Worm (Caenorhabditis elegans) whole organism, L1 larva: ENCODE data around the gene C14C6.2.

Experiments used
- C04F5.9 ChIP-seq: sonication (generic microtip); optimal IDR thresholded peaks from 2 replicates; lab custom pipeline; 2016; ENCODE audit warnings: missing genetic modification characterization, missing compliant biosample characterization
- alr-1 ChIP-seq: fragments of 200-800 bp; sonication (Bioruptor generic); optimal IDR thresholded peaks from 2 replicates; lab custom pipeline; 2018; ENCODE audit warnings: borderline replicate concordance, mild to moderate bottlenecking, missing genetic modification characterization, missing compliant biosample characterization
- aly-2 ChIP-seq: fragments of 150-350 bp; optimal IDR thresholded peaks from 2 replicates; lab custom pipeline; 2014; ENCODE audit warnings: missing biosample characterization, missing genetic modification characterization
- ama-1 ChIP-seq: fragments of 150-350 bp; optimal IDR thresholded peaks from 2 replicates; lab custom pipeline; 2014
- blmp-1 ChIP-seq: fragments of 150-350 bp; optimal IDR thresholded peaks from 2 replicates; lab custom pipeline; 2014; ENCODE audit warnings: missing biosample characterization, missing genetic modification characterization
- ceh-8 ChIP-seq: fragments of 200-800 bp; sonication (Bioruptor generic); optimal IDR thresholded peaks from 2 replicates; lab custom pipeline; 2018; ENCODE audit warnings: mild to moderate bottlenecking, missing genetic modification characterization, moderate library complexity, missing compliant biosample characterization
- ceh-90 ChIP-seq: sonication (generic microtip); optimal IDR thresholded peaks from 2 replicates; lab custom pipeline; 2016; ENCODE audit warnings: missing genetic modification characterization, missing compliant biosample characterization
- efl-3 ChIP-seq: fragments of 200-800 bp; sonication (Bioruptor generic); optimal IDR thresholded peaks from 2 replicates; lab custom pipeline; 2018; ENCODE audit warnings: mild to moderate bottlenecking, missing genetic modification characterization, missing compliant biosample characterization
- egl-13 ChIP-seq: sonication (generic microtip); optimal IDR thresholded peaks from 2 replicates; lab custom pipeline; 2016; ENCODE audit warnings: missing genotype, missing genetic modification reagents, missing genetic modification characterization, missing compliant biosample characterization
- egl-27 ChIP-seq, 2 experiments: fragments of 150-350 bp in 1 of 2; sonication (generic microtip); optimal IDR thresholded peaks; 3 replicates each; lab custom pipeline; 2017 to 2018; ENCODE audit warnings: missing biosample characterization in 2 of 2, missing genetic modification characterization in 2 of 2, missing genetic modification reagents in 2 of 2
- fkh-10 ChIP-seq: sonication (generic microtip); optimal IDR thresholded peaks from 2 replicates; lab custom pipeline; 2017; ENCODE audit warnings: missing biosample characterization, missing genetic modification reagents, missing genetic modification characterization
- grh-1 ChIP-seq: fragments of 200-800 bp; sonication (Bioruptor generic); IDR thresholded peaks from 2 replicates; pipeline ENCODE4 v1.3.6; 2022; ENCODE audit warnings: missing genetic modification reagents, missing genetic modification characterization, missing compliant biosample characterization
- hlh-4 ChIP-seq: sonication (generic microtip); optimal IDR thresholded peaks from 2 replicates; lab custom pipeline; 2016; ENCODE audit warnings: mild to moderate bottlenecking, missing genetic modification characterization, missing compliant biosample characterization
- irx-1 ChIP-seq: sonication (generic microtip); optimal IDR thresholded peaks from 2 replicates; lab custom pipeline; 2016; ENCODE audit warnings: missing genetic modification characterization, missing compliant biosample characterization
- isw-1 ChIP-seq: fragments of 200-800 bp; sonication (Bioruptor generic); IDR thresholded peaks from 2 replicates; pipeline ENCODE4 v1.3.6; 2022; ENCODE audit warnings: missing genetic modification characterization, missing compliant biosample characterization
- lin-13 ChIP-seq: fragments of 150-350 bp; optimal IDR thresholded peaks from 2 replicates; lab custom pipeline; 2014; ENCODE audit warnings: missing biosample characterization, missing genetic modification reagents, missing genetic modification characterization
- lin-14 ChIP-seq: fragments of 200-800 bp; sonication (Bioruptor generic); optimal IDR thresholded peaks from 2 replicates; lab custom pipeline; 2018; ENCODE audit warnings: mild to moderate bottlenecking, missing genetic modification characterization, moderate library complexity, missing compliant biosample characterization
- lin-35 ChIP-seq, 2 experiments: fragments of 150-350 bp; optimal IDR thresholded peaks; 2 replicates each; lab custom pipeline; 2014; ENCODE audit warnings: missing biosample characterization in 2 of 2, missing genetic modification characterization in 2 of 2, missing genetic modification reagents in 2 of 2
- lsy-2 ChIP-seq, 2 experiments: fragments of 150-350 bp; optimal IDR thresholded peaks; 2 replicates each; lab custom pipeline; 2014; ENCODE audit warnings: missing biosample characterization in 2 of 2, missing genetic modification characterization in 2 of 2
- mab-9 ChIP-seq: fragments of 200-800 bp; sonication (Bioruptor generic); IDR thresholded peaks from 2 replicates; pipeline ENCODE4 v1.3.6; 2022; ENCODE audit warnings: missing genetic modification reagents, missing genetic modification characterization, missing compliant biosample characterization
- mef-2 ChIP-seq: fragments of 150-350 bp; optimal IDR thresholded peaks from 2 replicates; lab custom pipeline; 2014; ENCODE audit warnings: missing biosample characterization, missing genetic modification characterization
- mep-1 ChIP-seq: fragments of 150-350 bp; optimal IDR thresholded peaks from 2 replicates; lab custom pipeline; 2014; ENCODE audit warnings: missing biosample characterization, missing genetic modification characterization
- nhr-11 ChIP-seq: fragments of 150-350 bp; optimal IDR thresholded peaks from 2 replicates; lab custom pipeline; 2014; ENCODE audit warnings: missing biosample characterization, missing genetic modification characterization
- nhr-85 ChIP-seq: sonication (generic microtip); peaks from one replicate; lab custom pipeline; 2016; ENCODE audit warnings: missing genetic modification characterization, inconsistent platforms, missing compliant biosample characterization
- nhr-90 ChIP-seq: sonication (generic microtip); optimal IDR thresholded peaks from 2 replicates; lab custom pipeline; 2016; ENCODE audit warnings: mild to moderate bottlenecking, missing genetic modification characterization, missing compliant biosample characterization; ENCODE audit not compliant: poor library complexity
- pag-3 ChIP-seq: sonication (generic microtip); optimal IDR thresholded peaks from 2 replicates; lab custom pipeline; 2017; ENCODE audit warnings: missing genetic modification characterization, mild to moderate bottlenecking, missing compliant biosample characterization, antibody characterized with exemption, borderline replicate concordance; ENCODE audit not compliant: insufficient read depth
- pqm-1 ChIP-seq: sonication (generic microtip); optimal IDR thresholded peaks from 3 replicates; lab custom pipeline; 2017; ENCODE audit warnings: missing biosample characterization, missing genetic modification characterization
- sptf-1 ChIP-seq: fragments of 150-350 bp; optimal IDR thresholded peaks from 2 replicates; lab custom pipeline; 2014; ENCODE audit warnings: missing biosample characterization, missing genetic modification characterization
- sup-37 ChIP-seq: fragments of 200-800 bp; sonication (Bioruptor generic); optimal IDR thresholded peaks from 2 replicates; lab custom pipeline; 2018; ENCODE audit warnings: mild to moderate bottlenecking, missing genetic modification characterization, missing compliant biosample characterization
- swsn-7 ChIP-seq: sonication (generic microtip); optimal IDR thresholded peaks from 2 replicates; lab custom pipeline; 2016; ENCODE audit warnings: missing genetic modification characterization, missing compliant biosample characterization
- unc-130 ChIP-seq: fragments of 150-350 bp; optimal IDR thresholded peaks from 2 replicates; lab custom pipeline; 2017; ENCODE audit warnings: missing biosample characterization, missing genetic modification characterization, inconsistent platforms
- unc-62 ChIP-seq: fragments of 150-350 bp; optimal IDR thresholded peaks from 2 replicates; lab custom pipeline; 2014; ENCODE audit warnings: missing biosample characterization, missing genetic modification reagents, missing genetic modification characterization
- unc-98 ChIP-seq: fragments of 200-800 bp; sonication (Bioruptor generic); IDR thresholded peaks from 2 replicates; pipeline ENCODE4 v1.3.6; 2022; ENCODE audit warnings: missing genetic modification characterization, missing compliant biosample characterization
- zag-1 ChIP-seq: fragments of 150-350 bp; optimal IDR thresholded peaks from 2 replicates; lab custom pipeline; 2014; ENCODE audit warnings: missing biosample characterization, missing genetic modification characterization
- ztf-11 ChIP-seq, 2 experiments: sonication (generic microtip); optimal IDR thresholded peaks; 2 replicates each; lab custom pipeline; 2016 to 2017; ENCODE audit warnings: missing genetic modification characterization in 2 of 2, missing biosample characterization in 1 of 2, missing compliant biosample characterization in 1 of 2

Gene C14C6.2

DNA sequence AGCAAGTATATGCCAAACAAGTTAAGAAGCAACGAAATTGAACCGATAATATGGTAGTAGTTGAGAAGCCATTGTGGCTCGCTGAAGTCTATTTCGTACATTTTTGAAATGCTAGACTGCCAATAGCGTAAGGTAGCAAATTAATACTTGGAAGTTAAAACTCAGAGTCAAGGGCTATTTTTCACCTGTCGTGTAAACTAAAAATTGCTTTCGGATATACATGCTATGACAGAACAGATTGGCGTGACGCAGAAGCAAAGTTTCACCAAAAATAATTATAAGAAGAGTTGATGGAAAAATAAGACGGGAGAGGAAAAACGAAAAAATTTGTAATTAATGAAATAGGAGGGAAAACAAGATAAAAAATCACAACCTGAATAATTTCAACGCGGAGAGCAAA, 3.0 kb downstream of the C14C6.2 start, which contains the start of gene sri-73:
sri-73 (minus strand) TSS at position 101 of the 400 bp plus-strand sequence.
- TF ChIP-seq ztf-11 (tag; optimal IDR thresholded peaks at IDR 0.05; lab: Kevin White, UChicago) (no peak), ceh-90 (tag; lab: Kevin White, UChicago) (no peak), ceh-8 (GFP tag; lab: Kevin White, UChicago) (no peak), unc-98 (GFP tag; lab: Robert Waterston, UW) (no peak)

DNA sequence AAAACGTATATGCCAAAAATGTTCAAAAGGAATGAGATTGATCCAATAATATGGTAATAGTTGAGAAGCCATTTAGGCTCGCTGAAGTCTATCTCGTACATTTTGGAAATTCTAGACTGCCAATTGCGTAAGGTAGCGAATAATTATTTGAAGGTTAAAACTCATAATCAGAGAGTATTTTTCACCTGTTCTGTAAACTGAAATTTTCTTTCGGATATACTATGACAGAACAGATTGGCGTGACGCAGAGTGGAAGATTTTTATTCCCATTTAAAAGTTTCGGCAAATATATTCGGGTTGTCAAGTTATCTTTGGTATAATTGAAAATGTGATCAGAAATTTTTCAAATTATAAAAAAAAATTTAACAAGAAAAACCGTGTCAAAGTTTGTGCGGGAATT, 5.2 kb downstream of the C14C6.2 start, which contains the start of gene sri-72:
sri-72 (minus strand) TSS at position 101 of the 400 bp plus-strand sequence.
- no peak for TF ChIP-seq fkh-10 (GFP tag; lab: Kevin White, UChicago)
- TF ChIP-seq pag-3 = no peak
- no peak for TF ChIP-seq efl-3 (GFP tag; lab: Kevin White, UChicago)
- TF ChIP-seq blmp-1 (tag; lab: Kevin White, UChicago) = no peak
- no peak for TF ChIP-seq sptf-1 (tag; lab: Kevin White, UChicago)
- no peak for TF ChIP-seq lsy-2 (tag; optimal IDR thresholded peaks at IDR 0.05; lab: Kevin White, UChicago)
- no peak for TF ChIP-seq alr-1 (tag; lab: Kevin White, UChicago)
- no peak for TF ChIP-seq mab-9 (GFP tag; lab: Robert Waterston, UW)
- TF ChIP-seq unc-130 (tag; lab: Kevin White, UChicago) = no peak
- no peak for TF ChIP-seq egl-27 (tag; optimal IDR thresholded peaks at IDR 0.05; lab: Kevin White, UChicago)
- no peak for TF ChIP-seq nhr-11 (tag; lab: Kevin White, UChicago)
- no peak for TF ChIP-seq pqm-1 (tag; lab: Kevin White, UChicago)
- no peak for TF ChIP-seq unc-62 (GFP tag; lab: Kevin White, UChicago)
- no peak for TF ChIP-seq lin-14
- TF ChIP-seq zag-1 = no peak
- no peak for TF ChIP-seq ztf-11 (tag; optimal IDR thresholded peaks at IDR 0.05; lab: Kevin White, UChicago)
- no peak for TF ChIP-seq swsn-7 (tag; lab: Kevin White, UChicago)
- no peak for TF ChIP-seq lin-13 (GFP tag; lab: Kevin White, UChicago)

DNA sequence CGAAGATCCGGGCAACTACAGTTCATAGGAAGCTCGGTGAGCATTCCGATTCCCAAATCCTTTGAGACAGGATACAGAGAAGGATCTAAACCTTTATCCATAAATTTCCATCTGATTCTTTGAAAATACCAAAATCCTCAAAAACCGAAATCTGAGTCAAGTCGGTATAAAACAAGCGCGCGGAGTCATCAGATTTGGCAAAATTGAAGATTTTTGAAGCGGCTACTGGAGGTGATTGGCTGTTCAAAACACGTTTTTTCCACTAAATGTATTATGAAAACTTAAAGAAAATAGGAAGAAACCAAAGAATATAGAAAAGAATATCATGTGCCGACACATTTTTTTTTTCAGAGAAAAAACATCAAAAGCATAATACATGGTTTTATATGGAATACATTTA, 11.7 kb downstream of the C14C6.2 start, which contains the start of gene C14C6.13:
C14C6.13 (minus strand) TSS at position 101 of the 400 bp plus-strand sequence.
- TF ChIP-seq nhr-90 (tag; lab: Kevin White, UChicago) (no peak), pqm-1 (tag; lab: Kevin White, UChicago) (no peak), hlh-4 (tag; lab: Kevin White, UChicago) (no peak), sptf-1 (tag; lab: Kevin White, UChicago) (no peak), irx-1 (tag; lab: Kevin White, UChicago) (no peak), sup-37 (GFP tag; lab: Kevin White, UChicago) (no peak), nhr-85 (no peak)

DNA sequence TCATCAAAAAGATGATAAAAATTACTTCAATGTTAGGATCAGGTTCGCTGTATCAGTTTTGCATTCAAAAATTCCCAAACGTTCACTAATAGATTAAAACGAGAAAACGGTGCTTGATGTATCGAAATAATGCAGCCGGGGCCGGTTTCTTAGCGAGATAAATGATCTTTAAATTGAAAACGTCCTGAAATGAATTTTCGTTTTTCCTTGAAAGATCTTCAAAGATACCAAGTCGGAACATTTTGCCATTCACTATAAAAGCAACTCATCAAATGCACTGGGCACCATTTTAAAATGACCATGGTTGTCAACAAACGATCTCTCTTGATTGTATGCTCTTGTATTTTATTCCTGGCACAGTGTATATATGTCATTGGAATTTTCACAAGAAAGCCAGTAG, 13.1 kb downstream of the C14C6.2 start, which contains the start of gene K06H6.5:
K06H6.5 (plus strand) TSS at position 301 of the 400 bp plus-strand sequence.
- no peak for TF ChIP-seq mef-2
- no peak for TF ChIP-seq grh-1 (GFP tag; lab: Robert Waterston, UW)
- no peak for TF ChIP-seq zag-1
- no peak for TF ChIP-seq aly-2 (tag; lab: Kevin White, UChicago)
- no peak for TF ChIP-seq ceh-8 (GFP tag; lab: Kevin White, UChicago)
- TF ChIP-seq swsn-7 (tag; lab: Kevin White, UChicago) = no peak
- no peak for TF ChIP-seq C04F5.9
- TF ChIP-seq fkh-10 (GFP tag; lab: Kevin White, UChicago) = no peak
- TF ChIP-seq hlh-4 (tag; lab: Kevin White, UChicago) = no peak
- TF ChIP-seq lin-35 (GFP tag; optimal IDR thresholded peaks at IDR 0.05; lab: Kevin White, UChicago) = no peak
- no peak for TF ChIP-seq ama-1
- no peak for TF ChIP-seq mep-1
- TF ChIP-seq egl-13 (tag; lab: Kevin White, UChicago) = no peak
- no peak for TF ChIP-seq isw-1
- TF ChIP-seq, all 84 proteins: peak for 0
